Worm (Caenorhabditis elegans) whole organism, young adult: ENCODE data around the gene C26B2.8.

Experiments
- F39B2.1 ChIP-seq: fragments of 200-800 bp; sonication (Bioruptor generic); IDR thresholded peaks from 2 replicates; pipeline ENCODE4 v1.3.6; 2022; ENCODE audit warnings: missing genetic modification reagents, missing genetic modification characterization, missing compliant biosample characterization
- Y79H2A.3 ChIP-seq: fragments of 200-800 bp; sonication (Bioruptor generic); conservative IDR thresholded peaks from 2 replicates; pipeline ENCODE4 v1.3.6; 2022; ENCODE audit warnings: missing genetic modification reagents, missing genetic modification characterization, missing compliant biosample characterization
- ceh-100 ChIP-seq: fragments of 200-800 bp; sonication (Bioruptor generic); IDR thresholded peaks from 2 replicates; pipeline ENCODE4 v1.3.6; 2022; ENCODE audit warnings: missing genetic modification reagents, missing genetic modification characterization, missing compliant biosample characterization
- ceh-27 ChIP-seq: fragments of 200-800 bp; sonication (Bioruptor generic); optimal IDR thresholded peaks from 2 replicates; lab custom pipeline; 2018; ENCODE audit warnings: mild to moderate bottlenecking, missing genetic modification characterization, moderate library complexity, missing compliant biosample characterization
- egl-44 ChIP-seq: fragments of 200-800 bp; sonication (Bioruptor generic); IDR thresholded peaks from 2 replicates; pipeline ENCODE4 v1.3.6; 2022; ENCODE audit warnings: missing genetic modification reagents, missing genetic modification characterization, missing compliant biosample characterization
- him-1 ChIP-seq: sonication (generic microtip); optimal IDR thresholded peaks from 2 replicates; lab custom pipeline; 2016; ENCODE audit warnings: missing genotype, missing genetic modification reagents, missing genetic modification characterization, missing compliant biosample characterization
- lin-35 ChIP-seq, 3 experiments: fragments of 150-350 bp in 2 of 3; sonication (generic microtip) in 1 of 3; optimal IDR thresholded peaks; 2 replicates each; lab custom pipeline; 2014 to 2018; ENCODE audit warnings: missing biosample characterization in 3 of 3, missing genetic modification characterization in 3 of 3, missing genetic modification reagents in 3 of 3
- lsy-27 ChIP-seq: sonication (generic microtip); optimal IDR thresholded peaks from 2 replicates; lab custom pipeline; 2017; ENCODE audit warnings: missing genetic modification characterization, mild to moderate bottlenecking, missing compliant biosample characterization, antibody characterized with exemption, missing genotype, borderline replicate concordance; ENCODE audit not compliant: insufficient read depth
- mcd-1 ChIP-seq: fragments of 200-800 bp; sonication (Bioruptor generic); IDR thresholded peaks from 2 replicates; pipeline ENCODE4 v1.3.6; 2022; ENCODE audit warnings: missing genetic modification reagents, missing genetic modification characterization, missing compliant biosample characterization
- repo-1 ChIP-seq: sonication (generic microtip); optimal IDR thresholded peaks from 2 replicates; lab custom pipeline; 2017; ENCODE audit warnings: mild to moderate bottlenecking, missing genetic modification characterization, missing compliant biosample characterization

DNA sequence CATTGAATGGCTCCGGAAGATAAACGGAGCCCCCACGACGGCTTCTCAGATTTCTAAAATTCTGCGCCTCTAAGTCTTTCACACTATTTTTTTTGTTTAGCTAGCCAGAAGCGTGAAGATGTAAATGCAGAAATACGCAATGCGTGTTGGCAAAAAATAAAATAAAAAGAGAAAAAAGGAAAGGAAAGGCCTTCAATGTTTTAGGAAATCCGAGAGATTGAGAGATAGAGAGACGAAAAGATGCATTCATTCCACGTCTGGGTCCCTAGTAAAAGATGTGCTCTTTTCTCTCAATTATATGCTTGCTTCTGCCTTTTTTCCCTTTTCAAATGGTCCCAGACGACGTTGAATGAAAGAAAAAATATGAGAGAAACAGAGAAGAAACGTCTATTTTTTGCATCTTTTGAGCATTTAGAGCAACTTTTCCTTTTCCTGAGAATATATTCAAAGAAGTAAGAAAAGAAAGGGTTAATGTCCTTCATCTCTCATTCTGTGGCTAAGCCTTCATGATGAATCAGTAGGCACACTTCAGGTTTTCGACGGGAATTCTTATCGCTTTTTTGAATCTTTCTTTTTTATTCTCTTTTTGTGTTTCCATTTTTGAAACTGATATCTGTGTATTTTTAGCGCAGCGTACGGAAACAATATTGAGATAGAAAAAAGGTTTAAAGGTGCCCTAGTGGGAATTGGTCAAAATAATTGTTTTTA, 26.8 kb downstream of the C26B2.8 start:
- no peak for TF ChIP-seq Y79H2A.3 (GFP tag; lab: Robert Waterston, UW)
- TF ChIP-seq ceh-100 (GFP tag; lab: Robert Waterston, UW) = no peak
- no peak for TF ChIP-seq repo-1
- TF ChIP-seq lin-35 (GFP tag; optimal IDR thresholded peaks at IDR 0.05; lab: Kevin White, UChicago) = no peak
- no peak for TF ChIP-seq ceh-27 (GFP tag; lab: Kevin White, UChicago)
- TF ChIP-seq egl-44 (GFP tag; lab: Robert Waterston, UW) = no peak
- no peak for TF ChIP-seq him-1 (tag; lab: Kevin White, UChicago)
- TF ChIP-seq mcd-1 (GFP tag; lab: Robert Waterston, UW) = no peak
- TF ChIP-seq lsy-27 = no peak
- TF ChIP-seq F39B2.1 (GFP tag; lab: Robert Waterston, UW) = no peak
